Worm (Caenorhabditis elegans) whole organism, dauer: ENCODE results near the gene ceh-37.

Source experiments
- unc-62 ChIP-seq: sonication (generic microtip); optimal IDR thresholded peaks from 2 replicates; lab custom pipeline; 2017; ENCODE audit warnings: missing biosample characterization, missing genetic modification reagents, missing genetic modification characterization

Gene ceh-37

ce11 chrX:14228764-14229163, 21.0 kb upstream of the ceh-37 start:
- TF ChIP-seq unc-62 (GFP tag; lab: Kevin White, UChicago) = no peak

DNA sequence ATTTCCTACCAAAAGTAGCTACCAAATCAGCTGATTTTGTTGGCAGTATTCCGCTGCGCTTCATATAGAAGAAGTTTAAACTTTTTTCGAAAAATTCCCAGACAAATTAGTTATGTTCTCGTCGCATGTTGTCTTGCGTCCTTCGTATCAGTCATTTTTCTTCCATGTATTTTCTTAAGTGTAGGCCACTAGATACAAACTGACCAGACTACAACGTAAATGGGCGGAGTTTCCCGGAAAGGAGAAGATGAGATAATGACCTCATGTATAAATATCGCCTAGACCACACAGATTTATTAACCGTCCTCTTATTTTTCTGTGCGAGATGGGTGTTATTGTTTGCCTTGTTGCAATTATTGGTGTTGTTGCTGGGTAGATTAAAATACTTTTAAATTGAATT, 17.5 kb upstream of the ceh-37 start, which contains the start of gene cyp-13B2:
Gene cyp-13B2 (plus strand): TSS at position 301 of the 400 bp plus-strand sequence.
- no peak for TF ChIP-seq unc-62 (GFP tag; lab: Kevin White, UChicago)

DNA sequence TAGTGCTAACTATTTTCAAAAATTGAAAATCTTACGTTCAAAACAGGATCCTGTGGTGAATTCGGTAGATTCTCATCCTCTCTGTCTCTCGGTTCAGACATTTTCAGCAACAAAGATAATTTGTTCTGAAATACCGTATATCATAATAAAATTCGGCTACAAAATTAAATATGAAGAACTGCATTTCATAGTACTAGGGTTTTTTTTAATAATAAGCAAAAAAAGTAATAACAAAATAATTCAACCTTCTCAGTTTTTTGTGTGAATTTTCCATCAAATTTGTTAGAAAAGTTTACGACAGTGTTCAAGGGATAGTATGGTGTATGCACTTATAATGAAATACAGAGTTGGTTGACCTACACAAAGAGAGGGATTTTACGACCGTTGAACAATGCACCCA, 15.4 kb upstream of the ceh-37 start, which contains the start of gene K06G5.3:
Gene K06G5.3 (minus strand): TSS at position 101 of the 400 bp plus-strand sequence.
- no peak for TF ChIP-seq unc-62 (GFP tag; lab: Kevin White, UChicago)

ce11 chrX:14214520-14215023, 6.8 kb upstream of the ceh-37 start, which contains the start of gene K06G5.1:
TSS of gene K06G5.1 (plus strand) at chrX:14214973.
- no peak for TF ChIP-seq unc-62 (GFP tag; lab: Kevin White, UChicago)

ce11 chrX:14213314-14213713, 5.5 kb upstream of the ceh-37 start:
- no peak for TF ChIP-seq unc-62 (GFP tag; lab: Kevin White, UChicago)

ce11 chrX:14206321-14206720, 1.5 kb downstream of the ceh-37 start:
- TF ChIP-seq unc-62 (GFP tag; lab: Kevin White, UChicago) = no peak

DNA sequence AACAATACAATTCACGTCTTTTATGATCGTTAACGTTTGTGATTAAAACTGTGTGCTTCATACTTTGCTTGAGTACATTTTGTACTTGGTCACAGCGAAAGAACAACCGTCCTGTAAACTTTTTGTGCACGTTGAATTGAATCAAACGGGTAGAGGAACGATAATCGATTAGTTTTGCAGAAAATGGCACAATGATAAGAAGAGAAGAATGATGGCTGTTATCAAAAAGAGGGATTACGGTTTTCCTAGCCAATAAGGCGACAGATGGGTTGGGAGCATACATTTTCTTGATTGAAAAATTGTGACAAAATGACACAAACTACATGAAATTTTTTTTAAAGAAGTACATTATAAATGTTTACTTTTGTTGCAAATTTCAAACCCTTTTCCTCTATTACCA, 13.5 kb downstream of the ceh-37 start:
- TF ChIP-seq unc-62 (GFP tag; lab: Kevin White, UChicago) = no peak

DNA sequence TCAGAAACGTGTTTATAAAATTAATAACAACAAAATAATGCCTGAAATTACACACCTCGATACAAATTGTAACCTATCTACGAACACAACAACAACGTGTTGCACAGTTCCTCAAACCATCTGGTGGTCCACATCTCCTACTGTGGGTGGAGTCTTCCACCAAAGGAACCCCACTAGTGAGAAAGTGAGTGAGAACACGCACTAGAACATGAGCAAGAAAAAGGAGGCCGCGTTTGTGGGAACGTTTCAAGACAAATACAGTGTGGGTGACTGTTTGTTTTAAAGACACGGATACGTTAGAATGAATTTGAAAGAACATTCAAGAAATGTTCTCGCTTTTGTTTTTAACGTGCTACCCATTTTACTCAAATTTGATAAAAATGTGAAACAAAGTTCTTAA, 21.3 kb downstream of the ceh-37 start, which contains the start of gene ceh-36:
Gene ceh-36 (minus strand): TSS at position 101 of the 400 bp plus-strand sequence.
- TF ChIP-seq unc-62 (GFP tag; lab: Kevin White, UChicago) = no peak

- TF ChIP-seq unc-62 (GFP tag; lab: Kevin White, UChicago) = no peak
These were observed 22.2 kb downstream of the ceh-37 start for ce11 chrX:14185631-14186030.

DNA sequence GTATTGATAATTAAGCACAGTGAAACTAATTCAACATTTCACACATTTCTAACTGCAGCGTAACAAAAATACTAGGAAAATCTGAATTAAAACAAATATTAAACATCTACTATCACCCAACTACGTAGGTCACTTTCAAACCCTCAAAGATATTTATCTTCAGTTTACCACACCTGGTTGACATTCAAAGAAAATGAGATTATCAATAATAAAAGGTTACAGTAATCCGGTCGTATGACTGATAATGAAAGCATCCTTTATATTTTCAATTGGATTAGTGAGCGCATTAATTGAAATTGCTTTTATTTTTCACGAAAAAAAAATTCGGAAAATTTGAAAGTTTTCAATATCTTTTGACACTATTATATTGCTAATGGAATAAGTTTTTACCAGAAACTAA, 25.3 kb downstream of the ceh-37 start:
- TF ChIP-seq unc-62 (GFP tag; lab: Kevin White, UChicago) = no peak

DNA sequence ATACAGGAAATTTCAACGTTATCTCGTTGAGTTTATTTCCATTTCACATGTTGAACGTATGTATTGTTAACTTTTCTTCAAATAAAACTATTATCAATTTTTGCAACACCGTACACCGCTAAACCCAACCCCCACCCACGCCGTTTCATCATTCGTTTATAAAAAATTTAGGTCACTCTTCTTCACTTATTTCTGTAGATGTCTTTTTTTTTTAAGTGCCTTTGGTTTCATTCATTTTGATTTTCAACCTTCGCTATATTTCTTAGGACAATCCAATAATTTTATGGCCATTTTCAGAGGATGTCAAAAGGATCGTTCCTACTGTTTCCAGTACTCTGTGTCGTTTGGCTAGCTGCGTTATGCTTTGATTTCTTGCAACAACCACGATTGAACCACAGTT, 27.6 kb downstream of the ceh-37 start, which contains the start of gene C37E2.3:
Gene C37E2.3 (plus strand): TSS at position 301 of the 400 bp plus-strand sequence.
- TF ChIP-seq unc-62 (GFP tag; lab: Kevin White, UChicago) = no peak

DNA sequence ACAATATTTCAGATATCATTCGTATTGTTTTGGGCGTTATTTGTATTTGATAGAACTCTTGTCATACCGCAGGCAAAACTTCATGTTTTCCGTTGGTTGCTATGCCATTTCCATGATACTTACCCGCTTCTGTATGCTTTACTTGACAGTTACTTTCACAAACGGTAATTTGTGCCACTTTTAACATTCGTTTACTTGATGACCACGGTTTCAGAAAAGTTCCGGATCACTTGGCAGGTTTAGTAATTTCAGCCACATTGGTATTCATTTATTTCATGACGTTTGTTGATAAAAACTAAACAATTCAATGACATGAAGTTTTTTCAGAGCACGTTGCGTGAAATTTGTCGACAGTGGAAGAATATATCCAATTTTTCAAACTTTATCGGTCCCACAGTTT, 28.3 kb downstream of the ceh-37 start:
- TF ChIP-seq unc-62 (GFP tag; lab: Kevin White, UChicago) = no peak

DNA sequence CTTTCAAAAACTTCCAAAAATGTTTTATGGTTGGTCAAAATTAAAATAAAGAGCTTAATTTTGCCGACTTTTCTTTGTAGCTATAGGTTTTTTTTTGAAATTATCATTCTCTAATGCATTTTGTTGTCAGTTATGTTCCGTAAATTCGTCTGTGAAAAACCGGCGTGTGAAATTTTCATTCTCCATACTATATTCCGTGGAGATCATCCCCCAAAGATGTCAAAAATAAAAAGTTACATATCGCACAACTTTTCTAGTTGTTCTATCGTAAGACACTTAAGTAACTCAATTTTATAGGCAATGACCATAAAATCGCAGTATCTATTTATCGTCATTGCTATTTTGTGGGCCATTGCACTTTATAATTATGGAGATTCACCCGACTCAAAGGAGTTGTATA, 29.1 kb downstream of the ceh-37 start, which contains the start of gene C37E2.10:
Gene C37E2.10 (plus strand): TSS at position 301 of the 400 bp plus-strand sequence.
- TF ChIP-seq unc-62 (GFP tag; lab: Kevin White, UChicago) = no peak

ce11 chrX:14175740-14176139, 32.1 kb downstream of the ceh-37 start, which contains the start of gene C37E2.2:
TSS of gene C37E2.2 (plus strand) at chrX:14176040.
- TF ChIP-seq unc-62 (GFP tag; lab: Kevin White, UChicago) = no peak

DNA sequence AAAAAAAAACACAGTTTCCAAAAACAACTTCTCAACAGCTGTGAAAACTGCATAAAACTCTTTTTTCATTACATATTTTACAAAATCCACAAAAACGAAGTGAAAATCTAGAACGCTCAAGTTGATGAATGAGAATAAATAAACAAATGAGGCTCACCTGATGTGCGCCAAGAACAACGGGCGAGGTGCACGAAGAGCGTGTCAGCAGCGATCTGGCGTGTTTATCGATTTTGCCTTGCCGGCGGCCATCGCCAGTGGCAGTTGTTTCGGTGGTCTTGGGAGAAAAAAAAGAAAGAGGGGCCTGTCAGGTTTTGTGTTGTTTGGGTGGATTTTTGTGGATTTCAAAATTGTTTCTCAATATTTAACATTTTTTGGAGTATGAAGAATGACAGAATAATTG, 34.0 kb downstream of the ceh-37 start, which contains the start of gene idhb-1:
Gene idhb-1 (minus strand): TSS at position 214 of the 400 bp plus-strand sequence.
- no peak for TF ChIP-seq unc-62 (GFP tag; lab: Kevin White, UChicago)

- no peak for TF ChIP-seq unc-62 (GFP tag; lab: Kevin White, UChicago)
These were observed 38.2 kb downstream of the ceh-37 start, which contains the start of gene sym-4 for ce11 chrX:14169569-14170031. TSS of gene sym-4 (minus strand) at chrX:14169619.

DNA sequence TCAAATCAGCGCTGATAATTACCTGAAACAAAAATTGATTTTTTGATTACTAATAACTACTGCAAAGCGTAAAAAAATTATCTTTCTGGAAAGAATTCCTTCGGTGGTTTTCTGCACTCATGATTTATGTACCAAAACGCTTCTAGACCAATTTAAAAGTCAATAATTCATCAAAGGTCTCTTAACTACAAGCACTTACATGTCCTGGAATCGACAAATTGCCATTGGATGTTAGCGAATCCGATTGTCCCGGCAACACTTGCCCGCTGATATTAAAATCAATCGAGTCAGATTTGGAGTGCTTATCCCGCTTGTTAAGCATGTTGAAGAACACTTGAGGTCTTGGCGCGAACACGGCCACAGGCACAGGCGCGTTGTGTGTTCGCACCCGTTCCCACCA, 42.6 kb downstream of the ceh-37 start:
- no peak for TF ChIP-seq unc-62 (GFP tag; lab: Kevin White, UChicago)
